Worm (Caenorhabditis elegans): ENCODE results near the gene dmsr-8.

ce11 chrV:10561632-10562031, 47.5 kb upstream of the dmsr-8 start:
- TF ChIP-seq ztf-29 (GFP tag; IDR thresholded peaks at IDR 0.05): no peak
- TF ChIP-seq klf-2 (GFP tag; conservative IDR thresholded peaks at IDR 0.05): no peak
- TF ChIP-seq flt-1 (GFP tag; IDR thresholded peaks at IDR 0.05): no peak
- no peak for TF ChIP-seq T22C8.4 (GFP tag; IDR thresholded peaks at IDR 0.05)
- TF ChIP-seq tab-1 (GFP tag; IDR thresholded peaks at IDR 0.05): no peak
- no peak for TF ChIP-seq ref-1 (GFP tag; conservative IDR thresholded peaks at IDR 0.05)
- no peak for TF ChIP-seq med-1 (GFP tag; optimal IDR thresholded peaks at IDR 0.05; ENCODE audit: insufficient read depth)
- TF ChIP-seq cog-1 (tag; optimal IDR thresholded peaks at IDR 0.05): no peak

Data from whole organism, midembryonic.